Worm (Caenorhabditis elegans): Measurements from ENCODE around the gene sftb-6.

- TF ChIP-seq pag-3 (tag; optimal IDR thresholded peaks at IDR 0.05; ENCODE audit: borderline replicate concordance, insufficient read depth) (no peak), lin-35 (GFP tag; optimal IDR thresholded peaks at IDR 0.05) (no peak), elt-2 (tag; optimal IDR thresholded peaks at IDR 0.05) (no peak)
These were observed 40.8 kb upstream of the sftb-6 start, which contains the start of gene ascc-1 for ce11 chrII:57370-57769.

Measured in whole organism, L1 larva.